Fruit fly (Drosophila melanogaster): ENCODE results near the gene fred.

- no peak for TF ChIP-seq psq (optimal IDR thresholded peaks at IDR 0.05)
- TF ChIP-seq h (optimal IDR thresholded peaks at IDR 0.05) = no peak
Observed at dm6 chr2L:3999718-4000117, 8.2 kb upstream of the fred start, which contains the start of gene CG43797.

Measured in Kc167 (cell line).